Worm (Caenorhabditis elegans) whole organism, L2 larva: ENCODE measurements around the gene srt-45.

Experiments
- fos-1 ChIP-seq: fragments of 150-350 bp; optimal IDR thresholded peaks from 2 replicates; lab custom pipeline; 2014; ENCODE audit warnings: missing biosample characterization, missing genetic modification characterization
- lsy-2 ChIP-seq, 2 experiments: fragments of 150-350 bp in 1 of 2; sonication (generic microtip) in 1 of 2; optimal IDR thresholded peaks; 2 replicates each; lab custom pipeline; 2014 to 2017; ENCODE audit warnings: missing biosample characterization in 2 of 2, missing genetic modification characterization in 2 of 2

- TF ChIP-seq lsy-2 (tag; optimal IDR thresholded peaks at IDR 0.05; lab: Kevin White, UChicago) = no peak
- no peak for TF ChIP-seq fos-1
Observed at ce11 chrV:19745852-19746251, 38.1 kb upstream of the srt-45 start, which contains the start of gene W04E12.5.
